Fruit fly (Drosophila melanogaster) whole organism, embryonic: ENCODE measurements around the gene CG7565.

Source experiments
- ATbp ChIP-seq: fragments of 200-800 bp; sonication (Bioruptor generic); optimal IDR thresholded peaks from 2 replicates; lab custom pipeline; 2017; ENCODE audit warnings: missing biosample characterization, mild to moderate bottlenecking, missing genetic modification characterization, missing genetic modification reagents
- CG17328 ChIP-seq: fragments of 200-800 bp; sonication (Bioruptor generic); IDR thresholded peaks from 2 replicates; pipeline ENCODE4 v1.3.6; 2022; ENCODE audit warnings: missing biosample characterization, missing genetic modification characterization
- CG30431 ChIP-seq: fragments of 200-800 bp; sonication (Bioruptor generic); optimal IDR thresholded peaks from 2 replicates; lab custom pipeline; 2017; ENCODE audit warnings: missing biosample characterization, missing genetic modification characterization
- CG31224 ChIP-seq: fragments of 200-800 bp; sonication (Bioruptor generic); IDR thresholded peaks from 2 replicates; pipeline ENCODE4 v1.3.6; 2022; ENCODE audit warnings: missing biosample characterization, missing genetic modification characterization
- CG5245 ChIP-seq: fragments of 200-800 bp; sonication (Bioruptor generic); optimal IDR thresholded peaks from 3 replicates; lab custom pipeline; 2016; ENCODE audit warnings: missing biosample characterization, missing genetic modification characterization
- CG8388 ChIP-seq: fragments of 200-800 bp; sonication (Bioruptor generic); optimal IDR thresholded peaks from 2 replicates; lab custom pipeline; 2019; ENCODE audit warnings: missing biosample characterization, mild to moderate bottlenecking, missing genetic modification characterization, moderate library complexity
- D19A ChIP-seq: fragments of 200-800 bp; optimal IDR thresholded peaks from 3 replicates; lab custom pipeline; 2019; ENCODE audit warnings: missing biosample characterization, mild to moderate bottlenecking, missing genetic modification characterization, moderate library complexity
- Dip3 ChIP-seq: fragments of 200-800 bp; sonication (Bioruptor generic); optimal IDR thresholded peaks from 3 replicates; lab custom pipeline; 2016; ENCODE audit warnings: missing biosample characterization, missing genetic modification characterization
- Hr3 ChIP-seq: fragments of 200-800 bp; sonication (Bioruptor generic); optimal IDR thresholded peaks from 3 replicates; lab custom pipeline; 2016; ENCODE audit warnings: missing biosample characterization, missing genetic modification characterization
- Hsf ChIP-seq: fragments of 200-800 bp; sonication (Bioruptor generic); optimal IDR thresholded peaks from 3 replicates; lab custom pipeline; 2016; ENCODE audit warnings: missing biosample characterization, missing genetic modification characterization
- Spps ChIP-seq: fragments of 200-800 bp; sonication (Bioruptor generic); optimal IDR thresholded peaks from 2 replicates; lab custom pipeline; 2018; ENCODE audit warnings: missing biosample characterization, mild to moderate bottlenecking, missing genetic modification characterization
- dmrt11E ChIP-seq: fragments of 200-800 bp; sonication (Bioruptor generic); optimal IDR thresholded peaks from 3 replicates; lab custom pipeline; 2018; ENCODE audit warnings: missing biosample characterization, mild to moderate bottlenecking, missing genetic modification characterization, moderate library complexity
- gem ChIP-seq: fragments of 200-800 bp; sonication (Bioruptor generic); optimal IDR thresholded peaks from 2 replicates; lab custom pipeline; 2019; ENCODE audit warnings: missing biosample characterization, mild to moderate bottlenecking, missing genetic modification characterization, moderate library complexity
- gsb ChIP-seq: fragments of 200-800 bp; sonication (Bioruptor generic); IDR thresholded peaks from 2 replicates; pipeline ENCODE4 v1.3.6; 2022; ENCODE audit warnings: missing biosample characterization, missing genetic modification characterization
- ham ChIP-seq: fragments of 200-800 bp; sonication (Bioruptor generic); IDR thresholded peaks from 2 replicates; pipeline ENCODE4 v1.3.6; 2022; ENCODE audit warnings: missing biosample characterization, missing genetic modification characterization
- sima ChIP-seq: fragments of 200-800 bp; sonication (Bioruptor generic); optimal IDR thresholded peaks from 2 replicates; lab custom pipeline; 2016; ENCODE audit warnings: missing biosample characterization, missing genetic modification characterization
- slp2 ChIP-seq: fragments of 200-800 bp; sonication (Bioruptor generic); optimal IDR thresholded peaks from 2 replicates; lab custom pipeline; 2016; ENCODE audit warnings: missing biosample characterization, missing genetic modification characterization
- unpg ChIP-seq: fragments of 200-800 bp; sonication (Bioruptor generic); optimal IDR thresholded peaks from 3 replicates; lab custom pipeline; 2018; ENCODE audit warnings: missing biosample characterization, mild to moderate bottlenecking, missing genetic modification characterization, moderate library complexity
- zfh1 ChIP-seq: fragments of 200-800 bp; sonication (Bioruptor generic); IDR thresholded peaks from 3 replicates; pipeline ENCODE4 v1.3.6; 2022; ENCODE audit warnings: missing biosample characterization, missing genetic modification characterization

Gene CG7565

DNA sequence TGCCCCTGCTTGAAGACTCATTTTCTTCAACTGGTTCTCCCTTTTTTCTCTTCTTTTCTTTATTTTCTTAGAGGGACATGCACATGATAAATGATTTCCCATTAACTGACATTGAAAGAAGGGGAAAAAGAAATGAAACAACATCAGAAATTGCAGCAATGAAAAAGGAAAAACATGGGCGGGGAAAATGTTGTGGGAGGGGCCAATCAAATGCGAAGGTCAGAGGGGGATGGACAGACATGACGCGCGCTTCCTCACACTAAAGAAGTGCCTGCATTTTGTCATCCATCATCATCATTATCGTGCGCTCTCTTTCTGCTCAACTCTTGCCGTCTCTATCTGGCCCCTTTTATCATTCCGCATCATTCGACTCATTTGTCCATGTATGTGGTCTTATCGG, 53.9 kb downstream of the CG7565 start (continued):
- no peak for TF ChIP-seq D19A (tag; lab: Kevin White, UChicago)
- no peak for TF ChIP-seq gsb (GFP tag; lab: Robert Waterston, UW)
- TF ChIP-seq ATbp = no peak
- no peak for TF ChIP-seq CG8388 (GFP tag; lab: Kevin White, UChicago)
- no peak for TF ChIP-seq Hr3 (GFP tag; lab: Kevin White, UChicago)
- TF ChIP-seq gem = no peak
- TF ChIP-seq unpg (GFP tag; lab: Kevin White, UChicago) = no peak
- TF ChIP-seq CG17328 (GFP tag; lab: Robert Waterston, UW) = no peak
- no peak for TF ChIP-seq CG5245 (GFP tag; lab: Kevin White, UChicago)
- no peak for TF ChIP-seq slp2 (GFP tag; lab: Kevin White, UChicago)
- TF ChIP-seq dmrt11E = no peak
- no peak for TF ChIP-seq Spps (tag; lab: Kevin White, UChicago)
- TF ChIP-seq CG30431 (GFP tag; lab: Kevin White, UChicago) = no peak
- no peak for TF ChIP-seq CG31224
- no peak for TF ChIP-seq Hsf (GFP tag; lab: Kevin White, UChicago)
- TF ChIP-seq sima = no peak
- TF ChIP-seq ham = no peak
- no peak for TF ChIP-seq zfh1
- TF ChIP-seq Dip3 (GFP tag; lab: Kevin White, UChicago) = no peak
